Fruit fly (Drosophila melanogaster) whole organism, embryonic: Measurements from ENCODE around the gene HDAC1.
A peak's percentile ranks its signal among the peaks of the same experiment; 100 is the strongest.

ENCODE experiments used
- Asciz ChIP-seq: fragments of 200-800 bp; sonication (Bioruptor generic); optimal IDR thresholded peaks from 2 replicates; lab custom pipeline; 2017; ENCODE audit warnings: missing biosample characterization, mild to moderate bottlenecking, missing genetic modification characterization, missing genetic modification reagents
- CG10274 ChIP-seq: fragments of 200-800 bp; sonication (Bioruptor generic); optimal IDR thresholded peaks from 3 replicates; lab custom pipeline; 2017; ENCODE audit warnings: missing biosample characterization, mild to moderate bottlenecking, missing genetic modification characterization
- CG10321 ChIP-seq: fragments of 200-800 bp; sonication (Bioruptor generic); IDR thresholded peaks from 2 replicates; pipeline ENCODE4 v1.3.6; 2022; ENCODE audit warnings: missing biosample characterization, missing genetic modification characterization
- CG11093 ChIP-seq: fragments of 200-800 bp; sonication (Bioruptor generic); IDR thresholded peaks from 3 replicates; pipeline ENCODE4 v1.3.6; 2022; ENCODE audit warnings: missing biosample characterization, missing genetic modification characterization
- CG12299 ChIP-seq: fragments of 200-800 bp; sonication (Bioruptor generic); optimal IDR thresholded peaks from 2 replicates; lab custom pipeline; 2018; ENCODE audit warnings: missing biosample characterization, mild to moderate bottlenecking, missing genetic modification characterization
- CG12942 ChIP-seq: fragments of 200-800 bp; sonication (Bioruptor generic); optimal IDR thresholded peaks from 3 replicates; lab custom pipeline; 2016; ENCODE audit warnings: missing biosample characterization, missing genetic modification characterization
- CG17359 ChIP-seq: fragments of 200-800 bp; sonication (Bioruptor generic); optimal IDR thresholded peaks from 3 replicates; lab custom pipeline; 2018; ENCODE audit warnings: missing biosample characterization, mild to moderate bottlenecking, missing genetic modification characterization, moderate library complexity
- CG17802 ChIP-seq: fragments of 200-800 bp; sonication (Bioruptor generic); optimal IDR thresholded peaks from 2 replicates; lab custom pipeline; 2018; ENCODE audit warnings: missing biosample characterization, mild to moderate bottlenecking, missing genetic modification characterization, moderate library complexity
- CG2199 ChIP-seq: fragments of 200-800 bp; sonication (Bioruptor generic); IDR thresholded peaks from 3 replicates; pipeline ENCODE4 v1.3.6; 2022; ENCODE audit warnings: missing biosample characterization, missing genetic modification characterization
- CG4404 ChIP-seq: fragments of 200-800 bp; sonication (Bioruptor generic); IDR thresholded peaks from 2 replicates; pipeline ENCODE4 v1.3.6; 2022; ENCODE audit warnings: missing biosample characterization, missing genetic modification characterization
- CG4730 ChIP-seq: fragments of 200-800 bp; sonication (Bioruptor generic); IDR thresholded peaks from 2 replicates; pipeline ENCODE4 v1.3.6; 2022; ENCODE audit warnings: missing biosample characterization, missing genetic modification characterization
- CG4820 ChIP-seq: fragments of 200-800 bp; sonication (Bioruptor generic); optimal IDR thresholded peaks from 3 replicates; lab custom pipeline; 2016; ENCODE audit warnings: missing biosample characterization, missing genetic modification characterization
- CG6765 ChIP-seq: fragments of 200-800 bp; sonication (Bioruptor generic); optimal IDR thresholded peaks from 3 replicates; lab custom pipeline; 2017; ENCODE audit warnings: missing biosample characterization, mild to moderate bottlenecking, missing genetic modification characterization
- CG6854 ChIP-seq: fragments of 200-800 bp; sonication (Bioruptor generic); optimal IDR thresholded peaks from 3 replicates; lab custom pipeline; 2017; ENCODE audit warnings: missing biosample characterization, mild to moderate bottlenecking, missing genetic modification characterization
- CG7963 ChIP-seq: fragments of 200-800 bp; sonication (Bioruptor generic); IDR thresholded peaks from 3 replicates; pipeline ENCODE4 v1.3.6; 2022; ENCODE audit warnings: missing biosample characterization, missing genetic modification characterization; ENCODE audit not compliant: partially characterized antibody
- CG8089 ChIP-seq: fragments of 200-800 bp; sonication (Bioruptor generic); optimal IDR thresholded peaks from 3 replicates; lab custom pipeline; 2016; ENCODE audit warnings: missing biosample characterization, missing genetic modification characterization
- CG8281 ChIP-seq: fragments of 200-800 bp; sonication (Bioruptor generic); optimal IDR thresholded peaks from 2 replicates; lab custom pipeline; 2018; ENCODE audit warnings: missing biosample characterization, mild to moderate bottlenecking, missing genetic modification characterization, moderate library complexity
- CG8478 ChIP-seq: fragments of >200 bp; optimal IDR thresholded peaks from 2 replicates; lab custom pipeline; 2018
- Dad ChIP-seq: fragments of 200-800 bp; sonication (Bioruptor generic); optimal IDR thresholded peaks from 3 replicates; lab custom pipeline; 2016; ENCODE audit warnings: missing biosample characterization, missing genetic modification characterization
- Deaf1 ChIP-seq: fragments of 200-800 bp; optimal IDR thresholded peaks from 3 replicates; lab custom pipeline; 2019; ENCODE audit warnings: missing biosample characterization, mild to moderate bottlenecking, missing genetic modification characterization, moderate library complexity
- E2f2 ChIP-seq: fragments of 200-800 bp; sonication (Bioruptor generic); IDR thresholded peaks from 2 replicates; pipeline ENCODE4 v1.3.6; 2022; ENCODE audit warnings: missing biosample characterization, missing genetic modification characterization
- Elba2 ChIP-seq: fragments of 200-800 bp; sonication (Bioruptor generic); optimal IDR thresholded peaks from 3 replicates; lab custom pipeline; 2016; ENCODE audit warnings: missing biosample characterization, missing genetic modification characterization
- Ets97D ChIP-seq: fragments of 200-800 bp; sonication (Bioruptor generic); optimal IDR thresholded peaks from 3 replicates; lab custom pipeline; 2016; ENCODE audit warnings: missing biosample characterization, missing genetic modification characterization
- Fer2 ChIP-seq: fragments of 200-800 bp; sonication (Bioruptor generic); optimal IDR thresholded peaks from 2 replicates; lab custom pipeline; 2018; ENCODE audit warnings: missing biosample characterization, mild to moderate bottlenecking, missing genetic modification characterization, moderate library complexity
- GATAe ChIP-seq: fragments of 200-800 bp; sonication (Bioruptor generic); conservative IDR thresholded peaks from 2 replicates; pipeline ENCODE4 v1.3.6; 2022; ENCODE audit warnings: missing biosample characterization, missing genetic modification characterization
- Gsc ChIP-seq: fragments of 200-800 bp; sonication (Bioruptor generic); IDR thresholded peaks from 2 replicates; pipeline ENCODE4 v1.3.6; 2022; ENCODE audit warnings: missing biosample characterization, missing genetic modification characterization
- HLH54F ChIP-seq: fragments of 200-800 bp; sonication (Bioruptor generic); optimal IDR thresholded peaks from 3 replicates; lab custom pipeline; 2016; ENCODE audit warnings: missing biosample characterization, missing genetic modification characterization
- HmgD ChIP-seq: fragments of 200-800 bp; sonication (Bioruptor generic); optimal IDR thresholded peaks from 3 replicates; lab custom pipeline; 2016; ENCODE audit warnings: missing biosample characterization, missing genetic modification characterization
- Myb ChIP-seq: fragments of 200-800 bp; sonication (Bioruptor generic); optimal IDR thresholded peaks from 2 replicates; lab custom pipeline; 2016; ENCODE audit warnings: missing biosample characterization, missing genetic modification characterization
- NC2α ChIP-seq: fragments of 200-800 bp; sonication (Bioruptor generic); optimal IDR thresholded peaks from 2 replicates; lab custom pipeline; 2016; ENCODE audit warnings: missing biosample characterization, missing genetic modification characterization
- Sry-β ChIP-seq: fragments of 200-800 bp; sonication (Bioruptor generic); optimal IDR thresholded peaks from 2 replicates; lab custom pipeline; 2018; ENCODE audit warnings: missing biosample characterization, mild to moderate bottlenecking, missing genetic modification characterization, moderate library complexity
- bbx ChIP-seq: fragments of 200-800 bp; sonication (Bioruptor generic); IDR thresholded peaks from 2 replicates; pipeline ENCODE4 v1.3.6; 2022; ENCODE audit warnings: missing biosample characterization, missing genetic modification characterization; ENCODE audit not compliant: partially characterized antibody
- bowl ChIP-seq: fragments of 200-800 bp; sonication (Bioruptor generic); IDR thresholded peaks from 2 replicates; pipeline ENCODE4 v1.3.6; 2022; ENCODE audit warnings: missing biosample characterization, missing genetic modification characterization
- esg ChIP-seq: fragments of 200-800 bp; sonication (Bioruptor generic); conservative IDR thresholded peaks from 2 replicates; pipeline ENCODE4 v1.3.6; 2022; ENCODE audit warnings: missing biosample characterization, missing genetic modification characterization
- eve ChIP-seq, 2 experiments: fragments of >200 bp; optimal IDR thresholded peaks; 2 replicates each; lab custom pipeline; 2017; ENCODE audit warnings: missing biosample characterization in 2 of 2, missing genetic modification characterization in 2 of 2
- fru ChIP-seq: fragments of >200 bp; optimal IDR thresholded peaks from 2 replicates; lab custom pipeline; 2017
- gcm ChIP-seq: fragments of 200-800 bp; sonication (Bioruptor generic); optimal IDR thresholded peaks from 2 replicates; lab custom pipeline; 2019; ENCODE audit warnings: missing biosample characterization, mild to moderate bottlenecking, missing genetic modification characterization, moderate library complexity
- gcm2 ChIP-seq: fragments of 200-800 bp; sonication (Bioruptor generic); optimal IDR thresholded peaks from 2 replicates; lab custom pipeline; 2016; ENCODE audit warnings: missing biosample characterization, missing genetic modification characterization
- gro ChIP-seq: fragments of 200-800 bp; sonication (Bioruptor generic); optimal IDR thresholded peaks from 2 replicates; lab custom pipeline; 2016; ENCODE audit warnings: missing biosample characterization, missing genetic modification characterization
- hbn ChIP-seq: fragments of 200-800 bp; sonication (Bioruptor generic); IDR thresholded peaks from 2 replicates; pipeline ENCODE4 v1.3.6; 2022; ENCODE audit warnings: missing biosample characterization, missing genetic modification characterization; ENCODE audit not compliant: partially characterized antibody
- mld ChIP-seq: fragments of 200-800 bp; sonication (Bioruptor generic); IDR thresholded peaks from 3 replicates; pipeline ENCODE4 v1.3.6; 2022; ENCODE audit warnings: missing biosample characterization, missing genetic modification characterization; ENCODE audit not compliant: partially characterized antibody
- nerfin-1 ChIP-seq: fragments of 200-800 bp; sonication (Bioruptor generic); optimal IDR thresholded peaks from 3 replicates; lab custom pipeline; 2019; ENCODE audit warnings: missing biosample characterization, mild to moderate bottlenecking, missing genetic modification characterization, moderate library complexity
- odd ChIP-seq: fragments of 200-800 bp; sonication (Bioruptor generic); optimal IDR thresholded peaks from 2 replicates; lab custom pipeline; 2017; ENCODE audit warnings: missing biosample characterization, mild to moderate bottlenecking, missing genetic modification characterization
- org-1 ChIP-seq: fragments of 200-800 bp; sonication (Bioruptor generic); optimal IDR thresholded peaks from 2 replicates; lab custom pipeline; 2017; ENCODE audit warnings: missing biosample characterization, missing genetic modification characterization
- p53 ChIP-seq: fragments of 200-800 bp; sonication (Bioruptor generic); optimal IDR thresholded peaks from 2 replicates; lab custom pipeline; 2016; ENCODE audit warnings: missing biosample characterization, missing genetic modification characterization
- peb ChIP-seq: fragments of 200-800 bp; sonication (Bioruptor generic); IDR thresholded peaks from 2 replicates; pipeline ENCODE4 v1.3.6; 2022; ENCODE audit warnings: missing biosample characterization, missing genetic modification characterization
- sima ChIP-seq: fragments of 200-800 bp; sonication (Bioruptor generic); optimal IDR thresholded peaks from 2 replicates; lab custom pipeline; 2016; ENCODE audit warnings: missing biosample characterization, missing genetic modification characterization
- slbo ChIP-seq: fragments of 200-800 bp; sonication (Bioruptor generic); IDR thresholded peaks from 2 replicates; pipeline ENCODE4 v1.3.6; 2022; ENCODE audit warnings: missing biosample characterization, missing genetic modification characterization
- sna ChIP-seq: fragments of 200-800 bp; sonication (Bioruptor generic); IDR thresholded peaks from 2 replicates; pipeline ENCODE4 v1.3.6; 2022; ENCODE audit warnings: missing biosample characterization, missing genetic modification characterization; ENCODE audit not compliant: partially characterized antibody
- sr ChIP-seq: fragments of 200-800 bp; sonication (Bioruptor generic); IDR thresholded peaks from 3 replicates; pipeline ENCODE4 v1.3.6; 2022; ENCODE audit warnings: missing biosample characterization, missing genetic modification characterization
- toy ChIP-seq: fragments of 200-800 bp; sonication (Bioruptor generic); IDR thresholded peaks from 2 replicates; pipeline ENCODE4 v1.3.6; 2022; ENCODE audit warnings: missing biosample characterization, missing genetic modification characterization
- unc-4 ChIP-seq: fragments of 200-800 bp; sonication (Bioruptor generic); IDR thresholded peaks from 2 replicates; pipeline ENCODE4 v1.3.6; 2022; ENCODE audit warnings: missing biosample characterization, missing genetic modification characterization; ENCODE audit not compliant: partially characterized antibody

Gene HDAC1

dm6 chr3L:4611311-4611710 lies 15.2 kb upstream of the HDAC1 start (continued):
- TF ChIP-seq Ets97D (GFP tag; lab: Kevin White, UChicago) = peak; percentile 27
- TF ChIP-seq CG8478 (lab: Kevin White, UChicago) = no peak
- TF ChIP-seq CG4730 (GFP tag; lab: Robert Waterston, UW) = peak; percentile 56
- TF ChIP-seq Deaf1 (tag; lab: Kevin White, UChicago) = peak; percentile 5
- TF ChIP-seq Myb = no peak
- no peak for TF ChIP-seq hbn (GFP tag; lab: Robert Waterston, UW)
- TF ChIP-seq Dad (GFP tag; lab: Kevin White, UChicago) = peak; percentile 45
- TF ChIP-seq toy (GFP tag; lab: Robert Waterston, UW) = no peak
- no peak for TF ChIP-seq gro (GFP tag; lab: Kevin White, UChicago)
- TF ChIP-seq CG6765 (GFP tag; lab: Kevin White, UChicago) = no peak
- no peak for TF ChIP-seq sna (GFP tag; lab: Robert Waterston, UW)
- TF ChIP-seq gcm = peak; percentile 59
- TF ChIP-seq sima (GFP tag; lab: Kevin White, UChicago) = no peak
- peak; percentile 30 for TF ChIP-seq gcm2 (GFP tag; lab: Kevin White, UChicago)
- peak; percentile 67 for TF ChIP-seq org-1
- TF ChIP-seq nerfin-1 (tag; lab: Kevin White, UChicago) = peak; percentile 35
- 0 out of 3 replicates have a peak, but pooled peaks have one; percentile 27 for TF ChIP-seq sr (GFP tag; lab: Robert Waterston, UW)
- no peak for TF ChIP-seq unc-4
- peak; percentile 68 for TF ChIP-seq Asciz (GFP tag; lab: Kevin White, UChicago)
- peak; percentile 13; the same call in 1 of the 2 replicates for TF ChIP-seq CG10321 (GFP tag; lab: Robert Waterston, UW)
- TF ChIP-seq CG8089 = peak; percentile 64
- TF ChIP-seq NC2α = peak; percentile 45
- peak; percentile 38; the same call in 1 of the 2 replicates for TF ChIP-seq E2f2 (GFP tag; lab: Robert Waterston, UW)
- peak; percentile 84 for TF ChIP-seq peb (GFP tag; lab: Robert Waterston, UW)
- TF ChIP-seq Fer2 = no peak
- no peak for TF ChIP-seq mld (GFP tag; lab: Robert Waterston, UW)
- peak; percentile 76 for TF ChIP-seq Gsc
- peak; percentile 61 for TF ChIP-seq CG11093 (GFP tag; lab: Robert Waterston, UW)
- no peak for TF ChIP-seq fru
- peak; percentile 37 for TF ChIP-seq CG17802 (tag; lab: Kevin White, UChicago)
- TF ChIP-seq CG8281 (tag; lab: Kevin White, UChicago) = no peak
- TF ChIP-seq HLH54F (GFP tag; lab: Kevin White, UChicago) = no peak
- TF ChIP-seq slbo (GFP tag; lab: Robert Waterston, UW) = peak; percentile 40; the same call in 1 of the 2 replicates
- no peak for TF ChIP-seq CG12299 (tag; lab: Kevin White, UChicago)
- TF ChIP-seq Sry-β (GFP tag; lab: Kevin White, UChicago) = peak; percentile 32
- TF ChIP-seq CG2199 (GFP tag; lab: Robert Waterston, UW) = peak; percentile 92
- TF ChIP-seq esg (GFP tag; lab: Robert Waterston, UW) = peak; percentile 71
- no peak for TF ChIP-seq bbx (GFP tag; lab: Robert Waterston, UW)
- TF ChIP-seq CG10274 = no peak
- TF ChIP-seq HmgD (GFP tag; lab: Kevin White, UChicago) = no peak
- no peak for TF ChIP-seq GATAe (GFP tag; lab: Robert Waterston, UW)
- no peak for TF ChIP-seq odd (GFP tag; lab: Kevin White, UChicago)
- peak; percentile 80 for TF ChIP-seq CG4820 (GFP tag; lab: Kevin White, UChicago)
- TF ChIP-seq CG7963 (GFP tag; lab: Robert Waterston, UW) = no peak
- TF ChIP-seq CG17359 (tag; lab: Kevin White, UChicago) = peak; percentile 74
- TF ChIP-seq CG6854 (GFP tag; lab: Kevin White, UChicago) = no peak
- TF ChIP-seq CG4404 = peak; percentile 73
- no peak for TF ChIP-seq Elba2
- peak; percentile 31 for TF ChIP-seq CG12942 (GFP tag; lab: Kevin White, UChicago)
- no peak for TF ChIP-seq p53 (GFP tag; lab: Kevin White, UChicago)
- TF ChIP-seq eve (GFP tag; optimal IDR thresholded peaks at IDR 0.05; lab: Kevin White, UChicago) = peak in 1 of 2 experiments; percentile 34
- TF ChIP-seq bowl (GFP tag; lab: Robert Waterston, UW) = 0 out of 2 replicates have a peak, but pooled peaks have one; percentile 57
